Worm (Caenorhabditis elegans): ENCODE measurements around the gene Y110A2AL.7.

Gene Y110A2AL.7

ce11 chrII:2843088-2843487, at the start of gene Y110A2AL.7:
Gene Y110A2AL.7 (minus strand): TSS chrII:2843188.
- TF ChIP-seq dmd-6 (GFP tag; IDR thresholded peaks at IDR 0.05) (no peak), unc-62 (GFP tag; optimal IDR thresholded peaks at IDR 0.05 in 1 of 2) (peak in 1 of 2 experiments; percentile 64), unc-62 (tag; optimal IDR thresholded peaks at IDR 0.05) (no peak)

- peak; percentile 46 for TF ChIP-seq ceh-28 (tag; optimal IDR thresholded peaks at IDR 0.05)
- TF ChIP-seq F44E2.7 (GFP tag; IDR thresholded peaks at IDR 0.05) = no peak
- 0 out of 2 replicates have a peak, but pooled peaks have one; percentile 19 for TF ChIP-seq egl-43 (GFP tag; IDR thresholded peaks at IDR 0.05)
- peak; percentile 76 for TF ChIP-seq dpl-1 (GFP tag; optimal IDR thresholded peaks at IDR 0.05)
- peak; percentile 57 for TF ChIP-seq F49E8.2 (tag; optimal IDR thresholded peaks at IDR 0.05; ENCODE audit: borderline replicate concordance)
- TF ChIP-seq ces-1 (GFP tag; optimal IDR thresholded peaks at IDR 0.05) = no peak
- TF ChIP-seq lin-13 (GFP tag; optimal IDR thresholded peaks at IDR 0.05) = peak; percentile 83
- peak; percentile 74 for TF ChIP-seq vab-7 (GFP tag; IDR thresholded peaks at IDR 0.05)
- TF ChIP-seq hmg-1.1 (GFP tag; IDR thresholded peaks at IDR 0.05) = peak; percentile 79
- no peak for TF ChIP-seq aly-2 (tag; optimal IDR thresholded peaks at IDR 0.05)
- TF ChIP-seq T20F7.1 (GFP tag; optimal IDR thresholded peaks at IDR 0.05) = no peak
- TF ChIP-seq ceh-32 (tag; optimal IDR thresholded peaks at IDR 0.05; ENCODE audit: poor library complexity) = no peak
- peak; percentile 65 for TF ChIP-seq F37D6.2 (tag; optimal IDR thresholded peaks at IDR 0.05)
- TF ChIP-seq mxl-2 (GFP tag; conservative IDR thresholded peaks at IDR 0.05) = 0 out of 2 replicates have a peak, but pooled peaks have one; percentile 16
- no peak for TF ChIP-seq lir-3 (tag; optimal IDR thresholded peaks at IDR 0.05)
- peak; percentile 55 for TF ChIP-seq nhr-6 (tag; optimal IDR thresholded peaks at IDR 0.05)
- no peak for TF ChIP-seq Y5F2A.4 (GFP tag; optimal IDR thresholded peaks at IDR 0.05)
- TF ChIP-seq Y105C5A.15 (GFP tag; IDR thresholded peaks at IDR 0.05) = 0 out of 2 replicates have a peak, but pooled peaks have one; percentile 20
- peak; percentile 74; the same call in 1 of the 2 replicates for TF ChIP-seq D1046.2 (GFP tag; IDR thresholded peaks at IDR 0.05)
- TF ChIP-seq zip-2 (tag; optimal IDR thresholded peaks at IDR 0.05) = no peak
- TF ChIP-seq unc-130 (GFP tag; optimal IDR thresholded peaks at IDR 0.05) = peak; percentile 92
- peak; percentile 71 for TF ChIP-seq lin-15B (tag; optimal IDR thresholded peaks at IDR 0.05)
- TF ChIP-seq snpc-1.2 (GFP tag; IDR thresholded peaks at IDR 0.05) = peak; percentile 75; the same call in 1 of the 2 replicates
- TF ChIP-seq dmd-6 (GFP tag; IDR thresholded peaks at IDR 0.05) = peak; percentile 85
- no peak for TF ChIP-seq fos-1 (tag; optimal IDR thresholded peaks at IDR 0.05)
- TF ChIP-seq zfp-3 (GFP tag; conservative IDR thresholded peaks at IDR 0.05) = peak; percentile 78; the same call in 1 of the 2 replicates
- TF ChIP-seq nhr-11 (tag; optimal IDR thresholded peaks at IDR 0.05) = peak; percentile 53
- peak; percentile 59 for TF ChIP-seq nhr-25 (tag; optimal IDR thresholded peaks at IDR 0.05; ENCODE audit: borderline replicate concordance, insufficient read depth)
- peak; percentile 72 for TF ChIP-seq mxl-3 (GFP tag; optimal IDR thresholded peaks at IDR 0.05)
- TF ChIP-seq ctbp-1 (GFP tag; IDR thresholded peaks at IDR 0.05) = peak; percentile 72
- TF ChIP-seq snpc-4 (tag; optimal IDR thresholded peaks at IDR 0.05) = no peak
- peak; percentile 75 for TF ChIP-seq pha-4 (GFP tag; IDR thresholded peaks at IDR 0.05)
- TF ChIP-seq pha-4 (tag; optimal IDR thresholded peaks at IDR 0.05) = peak; percentile 43
- TF ChIP-seq mes-2 (tag; optimal IDR thresholded peaks at IDR 0.05; ENCODE audit: poor library complexity, severe bottlenecking) = peak; percentile 100
- TF ChIP-seq nhr-10 (tag; optimal IDR thresholded peaks at IDR 0.05) = no peak
- TF ChIP-seq tra-1 (GFP tag; IDR thresholded peaks at IDR 0.05) = peak; percentile 82
- peak; percentile 97 for TF ChIP-seq dmd-9 (GFP tag; IDR thresholded peaks at IDR 0.05)
- no peak for TF ChIP-seq skn-1 (tag; optimal IDR thresholded peaks at IDR 0.05)
- TF ChIP-seq pqm-1 (tag; optimal IDR thresholded peaks at IDR 0.05) = no peak
- TF ChIP-seq gei-8 (GFP tag; optimal IDR thresholded peaks at IDR 0.05) = no peak
- peak in 1 of 2 experiments; percentile 36 for TF ChIP-seq daf-16 (GFP tag; optimal IDR thresholded peaks at IDR 0.05)
- no peak for TF ChIP-seq daf-16 (tag; optimal IDR thresholded peaks at IDR 0.05)
- TF ChIP-seq Y75B8A.6 (GFP tag; IDR thresholded peaks at IDR 0.05) = 0 out of 2 replicates have a peak, but pooled peaks have one; percentile 24
- 0 out of 2 replicates have a peak, but pooled peaks have one; percentile 28 for TF ChIP-seq saeg-2 (GFP tag; IDR thresholded peaks at IDR 0.05)
- TF ChIP-seq lsy-2 (tag; optimal IDR thresholded peaks at IDR 0.05) = peak; percentile 59 to 89
- TF ChIP-seq ztf-11 (tag; optimal IDR thresholded peaks at IDR 0.05) = no peak
These were observed 46.1 kb upstream of the Y110A2AL.7 start, which contains the start of gene pinn-1 for ce11 chrII:2888957-2889630. Gene pinn-1 (minus strand): TSS chrII:2889007.
